Worm (Caenorhabditis elegans): ENCODE data around the gene str-182.

The str-182 gene

DNA sequence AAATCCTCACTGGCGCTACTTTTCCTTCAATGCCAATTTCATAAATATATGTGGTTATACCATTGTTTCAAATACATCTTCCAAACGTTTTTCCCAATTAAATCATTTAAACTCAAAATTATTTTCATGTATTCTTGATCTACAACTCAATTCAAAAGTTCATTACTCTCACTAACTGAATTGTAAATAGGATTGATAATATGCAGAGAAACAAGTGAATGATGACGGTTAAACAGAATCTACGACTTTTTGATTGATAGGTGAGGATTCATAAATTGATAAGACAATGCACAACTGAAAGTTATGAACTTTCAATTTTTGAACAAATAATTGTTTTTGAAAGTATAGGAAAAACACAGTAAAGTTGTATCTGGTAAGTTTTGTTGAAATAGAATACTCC lies 42.0 kb downstream of the str-182 start:
- no peak for TF ChIP-seq fkh-2 (tag; optimal IDR thresholded peaks at IDR 0.05)
- peak; percentile 22 for TF ChIP-seq elt-2 (tag; optimal IDR thresholded peaks at IDR 0.05)

DNA sequence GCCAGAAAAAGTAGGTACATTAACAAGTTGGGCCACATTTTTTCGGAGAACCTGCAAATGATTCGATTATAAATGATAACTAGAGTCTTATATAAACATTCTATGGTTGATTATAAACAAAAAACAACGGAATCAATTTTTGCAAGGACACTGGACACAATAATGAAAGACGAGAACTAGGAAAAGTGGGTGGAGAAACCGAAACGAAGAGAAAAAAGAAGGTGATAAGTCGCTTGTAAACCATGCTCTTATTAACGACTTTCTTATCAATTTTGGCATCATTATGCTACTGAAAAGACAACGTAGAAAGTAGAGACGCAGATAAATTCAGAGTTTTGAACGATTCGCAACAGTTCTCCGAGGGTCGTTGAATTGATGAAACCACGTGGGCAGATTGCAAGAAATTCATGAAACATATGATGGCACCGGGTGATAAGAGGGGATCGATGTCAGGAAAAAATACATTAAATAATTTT lies 43.1 kb downstream of the str-182 start, which contains the start of gene ZK856.5:
TSS of gene ZK856.5 (minus strand) at position 51 of the 476 bp plus-strand sequence.
- TF ChIP-seq elt-2 (tag; optimal IDR thresholded peaks at IDR 0.05) (peak; percentile 91), pha-4 (tag; optimal IDR thresholded peaks at IDR 0.05) (peak; percentile 14), pqm-1 (tag; optimal IDR thresholded peaks at IDR 0.05) (peak; percentile 94), nhr-25 (tag; optimal IDR thresholded peaks at IDR 0.05) (no peak)

DNA sequence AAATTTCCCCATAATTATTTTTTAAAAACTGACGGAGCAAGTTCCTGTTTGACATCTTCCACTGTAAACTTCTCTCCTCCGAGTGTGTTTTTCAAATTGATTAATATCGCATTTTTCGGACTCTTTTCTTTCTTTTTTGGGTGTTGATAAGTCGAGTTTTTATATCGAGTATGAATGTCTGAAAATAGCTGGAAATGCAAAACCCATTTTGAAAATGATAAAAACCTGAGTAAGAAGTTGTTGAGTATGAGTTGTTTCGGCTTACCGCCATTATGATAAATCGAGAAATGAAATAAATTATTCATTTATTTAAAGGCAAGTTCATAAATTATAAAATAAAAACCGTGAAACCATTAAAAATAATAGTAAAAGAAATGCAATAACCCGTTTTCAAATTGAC lies 47.5 kb downstream of the str-182 start, which contains the start of gene ZK856.18:
TSS of gene ZK856.18 (minus strand) at position 289 of the 400 bp plus-strand sequence.
- TF ChIP-seq ama-1 (optimal IDR thresholded peaks at IDR 0.05) (no peak), elt-3 (tag; optimal IDR thresholded peaks at IDR 0.05) (no peak), mml-1 (tag; optimal IDR thresholded peaks at IDR 0.05) (no peak), egl-5 (tag; optimal IDR thresholded peaks at IDR 0.05) (no peak), unc-39 (tag; optimal IDR thresholded peaks at IDR 0.05) (no peak), lin-39 (tag; optimal IDR thresholded peaks at IDR 0.05) (no peak), fkh-10 (GFP tag; optimal IDR thresholded peaks at IDR 0.05) (no peak), nhr-237 (tag; optimal IDR thresholded peaks at IDR 0.05) (no peak), nhr-77 (tag; optimal IDR thresholded peaks at IDR 0.05) (no peak), lsy-12 (tag; optimal IDR thresholded peaks at IDR 0.05) (no peak), mdl-1 (tag; optimal IDR thresholded peaks at IDR 0.05) (no peak), aly-2 (tag; optimal IDR thresholded peaks at IDR 0.05) (no peak), elt-2 (tag; optimal IDR thresholded peaks at IDR 0.05) (no peak), ztf-4 (tag; optimal IDR thresholded peaks at IDR 0.05) (no peak), pqm-1 (tag; optimal IDR thresholded peaks at IDR 0.05) (no peak), nhr-43 (tag; optimal IDR thresholded peaks at IDR 0.05; ENCODE audit: poor library complexity, severe bottlenecking) (no peak)

ce11 chrV:10183810-10184209 lies 49.4 kb downstream of the str-182 start:
- TF ChIP-seq lin-15B (tag; optimal IDR thresholded peaks at IDR 0.05) (no peak), nhr-237 (tag; optimal IDR thresholded peaks at IDR 0.05) (no peak), skn-1 (tag; optimal IDR thresholded peaks at IDR 0.05) (no peak), ceh-28 (tag; optimal IDR thresholded peaks at IDR 0.05) (no peak), elt-1 (tag; optimal IDR thresholded peaks at IDR 0.05) (no peak), nhr-43 (tag; optimal IDR thresholded peaks at IDR 0.05; ENCODE audit: poor library complexity, severe bottlenecking) (no peak), nhr-77 (tag; optimal IDR thresholded peaks at IDR 0.05) (no peak), fkh-10 (GFP tag; optimal IDR thresholded peaks at IDR 0.05) (no peak), nhr-23 (tag; optimal IDR thresholded peaks at IDR 0.05) (no peak), nhr-76 (tag; optimal IDR thresholded peaks at IDR 0.05) (no peak), daf-12 (tag; optimal IDR thresholded peaks at IDR 0.05) (no peak), ceh-9 (tag; optimal IDR thresholded peaks at IDR 0.05) (no peak), pha-4 (tag; optimal IDR thresholded peaks at IDR 0.05) (no peak), ztf-4 (tag; optimal IDR thresholded peaks at IDR 0.05) (no peak), tbx-2 (tag; optimal IDR thresholded peaks at IDR 0.05) (no peak), elt-3 (tag; optimal IDR thresholded peaks at IDR 0.05) (no peak), jun-1 (tag; optimal IDR thresholded peaks at IDR 0.05) (no peak)

ce11 chrV:10182984-10183383 lies 50.2 kb downstream of the str-182 start, which contains the start of gene ZK856.4:
TSS of gene ZK856.4 (plus strand) at chrV:10183284.
- no peak for TF ChIP-seq mdl-1 (tag; optimal IDR thresholded peaks at IDR 0.05)
- no peak for TF ChIP-seq fkh-10 (GFP tag; optimal IDR thresholded peaks at IDR 0.05)
- TF ChIP-seq pha-4 (tag; optimal IDR thresholded peaks at IDR 0.05), result no peak
